Worm (Caenorhabditis elegans) whole organism, young adult: ENCODE results near the gene F09A5.2.

Experiments
- Y79H2A.3 ChIP-seq: fragments of 200-800 bp; sonication (Bioruptor generic); conservative IDR thresholded peaks from 2 replicates; pipeline ENCODE4 v1.3.6; 2022; ENCODE audit warnings: missing genetic modification reagents, missing genetic modification characterization, missing compliant biosample characterization
- Y95B8A.8 ChIP-seq: fragments of 200-800 bp; sonication (Bioruptor generic); IDR thresholded peaks from 2 replicates; pipeline ENCODE4 v1.3.6; 2022; ENCODE audit warnings: missing genetic modification reagents, missing genetic modification characterization, missing compliant biosample characterization
- ZK185.1 ChIP-seq: sonication (generic microtip); optimal IDR thresholded peaks from 2 replicates; lab custom pipeline; 2016; ENCODE audit warnings: mild to moderate bottlenecking, missing genetic modification characterization, missing compliant biosample characterization; ENCODE audit not compliant: poor library complexity, severe bottlenecking
- ama-1 ChIP-seq, 3 experiments: fragments of 150-350 bp in 1 of 3; sonication (generic microtip) in 2 of 3; optimal IDR thresholded peaks; 2 replicates each; lab custom pipeline; 2014 to 2018; ENCODE audit warnings: missing biosample characterization in 2 of 3, missing genetic modification characterization in 2 of 3, missing genetic modification reagents in 2 of 3
- attf-3 ChIP-seq: fragments of 200-800 bp; sonication (Bioruptor generic); conservative IDR thresholded peaks from 2 replicates; pipeline ENCODE4 v1.3.6; 2022; ENCODE audit warnings: missing genetic modification reagents, missing genetic modification characterization, missing compliant biosample characterization
- let-607 ChIP-seq, 2 experiments: fragments of 200-800 bp in 1 of 2; sonication (Bioruptor generic) in 1 of 2; sonication (generic microtip) in 1 of 2; optimal IDR thresholded peaks; 2 replicates each; lab custom pipeline; 2016 to 2018; ENCODE audit warnings: mild to moderate bottlenecking in 2 of 2, missing compliant biosample characterization in 2 of 2, missing genetic modification characterization in 2 of 2, moderate library complexity in 2 of 2, missing genotype in 1 of 2
- lsl-1 ChIP-seq: fragments of 200-800 bp; sonication (Bioruptor generic); optimal IDR thresholded peaks from 2 replicates; lab custom pipeline; 2018; ENCODE audit warnings: mild to moderate bottlenecking, missing genetic modification characterization, moderate library complexity, missing compliant biosample characterization
- madf-3 ChIP-seq: fragments of 200-800 bp; sonication (Bioruptor generic); IDR thresholded peaks from 2 replicates; pipeline ENCODE4 v1.3.6; 2022; ENCODE audit warnings: missing genetic modification reagents, missing genetic modification characterization, missing compliant biosample characterization
- madf-8 ChIP-seq: fragments of 200-800 bp; sonication (Bioruptor generic); conservative IDR thresholded peaks from 2 replicates; pipeline ENCODE4 v1.3.6; 2022; ENCODE audit warnings: missing genetic modification reagents, missing genetic modification characterization, missing compliant biosample characterization
- nfya-1 ChIP-seq: sonication (generic microtip); optimal IDR thresholded peaks from 2 replicates; lab custom pipeline; 2017; ENCODE audit warnings: antibody characterized with exemption, missing compliant biosample characterization, missing genetic modification characterization, borderline replicate concordance; ENCODE audit not compliant: insufficient read depth
- pha-4 ChIP-seq: fragments of 150-350 bp; sonication (generic microtip); optimal IDR thresholded peaks from 2 replicates; lab custom pipeline; 2014; ENCODE audit warnings: missing biosample characterization, missing genetic modification reagents, missing genetic modification characterization
- rcor-1 ChIP-seq: fragments of 200-800 bp; sonication (Bioruptor generic); IDR thresholded peaks from 2 replicates; pipeline ENCODE4 v1.3.6; 2022; ENCODE audit warnings: missing genetic modification reagents, missing genetic modification characterization, missing compliant biosample characterization
- repo-1 ChIP-seq: sonication (generic microtip); optimal IDR thresholded peaks from 2 replicates; lab custom pipeline; 2017; ENCODE audit warnings: mild to moderate bottlenecking, missing genetic modification characterization, missing compliant biosample characterization
- ztf-28 ChIP-seq: fragments of 200-800 bp; sonication (Bioruptor generic); IDR thresholded peaks from 2 replicates; pipeline ENCODE4 v1.3.6; 2022; ENCODE audit warnings: missing genetic modification reagents, missing genetic modification characterization, missing compliant biosample characterization

DNA sequence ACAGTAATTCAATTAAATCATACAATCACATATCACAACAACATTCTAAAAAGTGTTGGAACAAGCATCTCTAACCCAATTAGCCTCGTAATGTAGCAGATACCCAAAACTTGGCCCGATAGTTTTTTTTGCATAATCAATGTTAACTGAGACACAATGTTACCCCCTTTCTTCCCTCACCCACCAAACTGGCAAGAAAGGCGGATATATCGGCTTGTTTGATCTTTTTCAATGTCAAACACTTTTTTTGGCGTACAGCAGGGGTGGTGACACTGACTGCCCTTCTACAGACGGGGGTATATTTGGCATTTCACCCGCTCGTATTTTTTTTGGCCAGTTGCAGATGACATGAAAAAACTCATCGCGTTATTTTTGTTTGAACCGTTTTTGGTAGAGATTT, 24.9 kb upstream of the F09A5.2 start:
- no peak for TF ChIP-seq let-607 (tag; optimal IDR thresholded peaks at IDR 0.05; lab: Kevin White, UChicago)
- TF ChIP-seq Y79H2A.3 (GFP tag; lab: Robert Waterston, UW): no peak
- TF ChIP-seq madf-8 (GFP tag; lab: Robert Waterston, UW): no peak
- TF ChIP-seq ama-1 (optimal IDR thresholded peaks at IDR 0.05; lab: Kevin White, UChicago): no peak
- no peak for TF ChIP-seq ama-1 (GFP tag; optimal IDR thresholded peaks at IDR 0.05; lab: Kevin White, UChicago)
- TF ChIP-seq nfya-1 (tag; lab: Kevin White, UChicago): no peak
- no peak for TF ChIP-seq ZK185.1 (tag; lab: Kevin White, UChicago)
- no peak for TF ChIP-seq Y95B8A.8
- TF ChIP-seq rcor-1 (GFP tag; lab: Robert Waterston, UW): no peak
- TF ChIP-seq repo-1 (tag; lab: Kevin White, UChicago): no peak
- no peak for TF ChIP-seq pha-4 (tag; lab: Kevin White, UChicago)
- TF ChIP-seq attf-3 (GFP tag; lab: Robert Waterston, UW): no peak
- no peak for TF ChIP-seq lsl-1 (GFP tag; lab: Kevin White, UChicago)
- no peak for TF ChIP-seq ztf-28 (GFP tag; lab: Robert Waterston, UW)
- TF ChIP-seq madf-3 (GFP tag; lab: Robert Waterston, UW): no peak
